Worm (Caenorhabditis elegans) whole organism, dauer: ENCODE data around the gene dlc-4.

ENCODE experiments used
- unc-62 ChIP-seq: sonication (generic microtip); optimal IDR thresholded peaks from 2 replicates; lab custom pipeline; 2017; ENCODE audit warnings: missing biosample characterization, missing genetic modification reagents, missing genetic modification characterization

Gene dlc-4

DNA sequence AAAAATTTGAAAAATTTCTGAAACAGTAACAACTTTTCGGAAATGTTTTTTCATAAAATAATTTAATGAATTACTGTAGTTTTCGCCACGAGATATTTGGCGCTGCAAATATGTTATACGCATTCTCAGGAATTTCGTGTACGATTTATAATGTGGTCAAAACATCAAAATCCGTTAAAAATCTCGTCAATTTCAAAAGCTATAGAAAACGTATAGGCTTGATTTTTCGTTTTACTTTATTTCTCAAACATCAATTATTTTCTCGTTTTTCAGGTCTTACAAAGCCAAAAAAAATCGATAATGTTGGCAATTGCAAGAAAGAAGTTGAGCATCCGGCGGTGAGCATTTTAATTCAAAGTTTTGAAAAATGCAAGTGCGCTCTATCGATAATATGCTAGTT is at the start of gene dlc-4:
TSS of gene dlc-4 (plus strand) at position 301 of the 400 bp plus-strand sequence.
- no peak for TF ChIP-seq unc-62 (GFP tag; lab: Kevin White, UChicago)

DNA sequence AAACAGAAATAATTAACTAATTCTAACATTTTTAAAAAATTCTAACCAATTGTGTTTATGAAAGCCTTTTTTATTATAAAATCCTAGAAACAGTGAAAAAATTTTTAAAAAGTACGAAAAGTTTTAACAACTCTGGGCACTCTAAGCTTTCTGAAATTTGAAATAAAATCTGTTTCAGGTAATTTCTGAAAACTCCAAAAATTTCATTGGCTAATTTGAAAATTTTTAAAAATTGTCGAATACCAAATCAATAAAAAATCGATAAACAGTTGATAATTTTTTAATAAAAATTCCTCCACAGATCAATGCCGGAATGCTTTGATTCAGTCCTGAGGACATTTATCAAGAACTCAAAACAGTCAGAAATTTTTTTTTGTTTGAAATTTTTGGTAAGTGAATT is 49.4 kb upstream of the dlc-4 start, which contains the start of gene Y65A5A.24:
TSS of gene Y65A5A.24 (plus strand) at position 301 of the 400 bp plus-strand sequence.
- TF ChIP-seq unc-62 (GFP tag; lab: Kevin White, UChicago): no peak

DNA sequence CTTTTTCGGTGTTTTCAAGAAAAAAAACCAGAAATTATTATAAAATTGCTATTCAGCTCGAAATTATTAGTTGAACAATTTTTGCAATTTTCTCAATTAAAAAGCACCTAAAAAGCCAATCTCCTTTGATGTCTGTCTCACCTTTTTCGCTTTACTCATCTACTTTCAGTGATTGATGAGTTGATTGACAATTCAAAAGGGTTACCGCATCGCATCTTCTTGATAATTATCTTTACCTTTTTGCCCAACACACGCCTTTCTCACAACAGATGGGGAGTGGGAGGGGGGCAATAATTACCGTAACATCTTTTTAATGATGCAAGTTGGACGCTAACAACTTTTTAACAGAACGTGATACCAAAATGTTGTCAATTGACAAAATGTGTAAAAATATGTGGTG is 46.4 kb upstream of the dlc-4 start:
- no peak for TF ChIP-seq unc-62 (GFP tag; lab: Kevin White, UChicago)

DNA sequence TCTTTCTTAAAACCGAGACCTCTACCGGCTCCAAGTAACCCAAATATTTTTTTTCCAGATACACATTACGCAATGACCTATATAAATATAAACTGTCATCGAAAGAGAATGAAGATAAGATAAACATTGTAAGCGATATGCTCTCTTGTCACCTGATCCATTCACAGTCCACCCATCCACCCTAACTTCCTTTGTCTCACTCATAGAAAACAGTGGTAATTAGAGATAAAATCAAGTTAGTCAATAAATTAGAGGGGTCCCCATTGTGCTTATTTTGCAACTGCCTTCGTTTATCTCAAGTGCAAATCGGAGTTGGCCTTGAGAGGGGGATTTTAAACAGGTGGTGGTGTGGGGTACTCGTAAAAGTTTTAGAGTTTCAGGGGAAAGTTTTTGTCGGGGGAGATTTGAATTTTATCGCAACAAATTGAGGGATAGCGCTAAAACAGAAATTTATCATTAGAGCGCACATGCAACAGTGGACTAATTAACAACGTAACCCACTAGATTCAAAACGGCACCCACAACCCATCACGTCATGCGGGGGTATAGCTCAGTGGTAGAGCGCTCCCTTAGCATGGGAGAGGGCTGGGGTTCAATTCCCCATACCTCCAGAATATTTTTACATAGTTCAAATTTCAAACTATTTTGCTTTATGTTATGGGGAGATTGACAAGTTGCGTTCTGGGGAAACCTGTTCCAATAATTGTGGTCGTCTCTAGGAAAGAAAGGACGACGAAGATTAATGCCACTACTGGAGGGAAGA is 45.0 kb upstream of the dlc-4 start:
- TF ChIP-seq unc-62 (GFP tag; lab: Kevin White, UChicago): no peak

DNA sequence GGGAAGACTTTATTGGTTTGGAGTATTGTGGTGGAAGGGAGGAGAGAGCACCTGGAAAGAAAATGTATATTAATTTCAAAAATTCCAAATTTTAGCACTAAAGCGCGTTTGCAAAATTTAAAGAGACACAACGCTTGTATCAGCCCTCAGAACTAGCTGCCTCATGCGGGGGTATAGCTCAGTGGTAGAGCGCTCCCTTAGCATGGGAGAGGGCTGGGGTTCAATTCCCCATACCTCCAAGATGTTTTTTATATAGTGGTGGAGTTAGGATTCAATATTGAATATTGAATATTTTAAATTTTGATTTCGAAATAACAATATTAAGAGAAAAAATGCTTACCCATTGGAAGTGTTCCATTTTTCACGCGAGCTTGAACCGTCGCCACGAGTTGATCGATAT is 44.0 kb upstream of the dlc-4 start:
- TF ChIP-seq unc-62 (GFP tag; lab: Kevin White, UChicago): no peak

DNA sequence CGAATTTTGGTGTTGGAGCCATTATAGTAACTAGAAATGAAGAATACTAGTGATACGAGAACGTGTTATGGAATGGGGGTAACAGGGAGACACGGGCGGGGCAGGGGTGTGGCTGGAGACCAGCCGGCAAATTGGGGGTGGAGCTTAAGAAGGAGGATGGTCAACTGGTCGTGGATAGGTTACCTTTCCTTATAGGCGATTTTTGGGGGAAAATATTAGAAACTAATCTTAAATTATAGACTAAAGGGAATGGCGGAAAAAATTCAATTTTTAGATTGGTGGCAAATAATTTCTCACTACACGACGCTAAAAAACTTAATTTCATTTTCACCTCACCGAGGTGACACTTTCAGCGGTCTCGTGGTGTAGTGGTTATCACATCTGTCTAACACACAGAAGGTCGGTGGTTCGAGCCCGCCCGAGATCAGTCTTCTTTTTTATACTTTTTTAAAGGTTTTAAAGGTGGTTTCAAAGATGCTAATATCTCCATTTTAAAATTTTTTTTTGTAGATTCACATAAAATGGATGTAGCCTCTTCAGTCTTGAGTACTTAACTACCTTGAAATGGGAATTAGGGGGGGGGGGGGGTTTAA is 43.2 kb upstream of the dlc-4 start, which contains the start of gene Y65A5A.1:
TSS of gene Y65A5A.1 (minus strand) at position 51 of the 593 bp plus-strand sequence.
- no peak for TF ChIP-seq unc-62 (GFP tag; lab: Kevin White, UChicago)

DNA sequence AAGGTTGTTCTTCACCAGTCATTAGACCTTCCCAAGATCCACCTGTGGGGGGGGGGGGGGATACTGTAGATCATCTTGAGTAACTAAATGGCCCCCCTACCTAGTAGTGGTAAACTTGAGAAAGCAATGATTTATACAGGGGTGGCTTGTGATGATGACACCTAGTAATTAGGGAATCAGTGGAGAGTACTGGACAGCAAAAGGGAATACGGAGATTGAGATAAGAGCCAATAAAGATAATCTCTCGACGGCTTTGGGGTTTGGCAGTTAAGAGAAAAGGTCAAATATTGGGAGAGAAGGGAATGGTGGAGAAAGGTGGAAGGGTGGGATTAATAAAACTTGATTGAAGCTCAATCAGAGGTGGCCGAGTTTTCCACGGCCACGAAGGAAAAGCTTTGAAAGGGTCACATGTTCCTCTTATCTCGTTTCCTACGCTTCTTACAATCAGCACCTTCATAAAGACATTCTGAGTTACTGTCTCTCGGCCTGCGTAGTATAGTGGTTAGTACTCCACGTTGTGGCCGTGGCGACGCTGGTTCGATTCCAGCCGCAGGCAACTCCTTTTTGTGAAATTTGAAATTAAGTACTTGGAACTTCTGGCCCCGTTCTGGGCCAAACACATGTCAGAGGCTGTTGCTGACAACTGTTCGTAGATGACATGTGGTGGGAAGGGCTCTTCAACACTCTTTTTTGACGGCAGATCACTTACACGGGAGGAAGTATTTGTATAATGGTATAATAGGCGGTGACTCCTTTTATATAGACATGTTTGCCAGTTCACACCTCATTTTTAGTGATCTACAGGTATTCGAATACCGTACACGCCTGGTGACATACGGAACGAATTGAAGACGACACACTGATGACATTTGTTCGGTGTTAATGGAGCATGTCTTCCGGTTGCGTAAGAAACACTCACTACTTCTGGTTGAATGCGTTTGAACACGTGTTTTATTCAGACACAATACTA is 42.4 kb upstream of the dlc-4 start:
- TF ChIP-seq unc-62 (GFP tag; lab: Kevin White, UChicago): no peak

DNA sequence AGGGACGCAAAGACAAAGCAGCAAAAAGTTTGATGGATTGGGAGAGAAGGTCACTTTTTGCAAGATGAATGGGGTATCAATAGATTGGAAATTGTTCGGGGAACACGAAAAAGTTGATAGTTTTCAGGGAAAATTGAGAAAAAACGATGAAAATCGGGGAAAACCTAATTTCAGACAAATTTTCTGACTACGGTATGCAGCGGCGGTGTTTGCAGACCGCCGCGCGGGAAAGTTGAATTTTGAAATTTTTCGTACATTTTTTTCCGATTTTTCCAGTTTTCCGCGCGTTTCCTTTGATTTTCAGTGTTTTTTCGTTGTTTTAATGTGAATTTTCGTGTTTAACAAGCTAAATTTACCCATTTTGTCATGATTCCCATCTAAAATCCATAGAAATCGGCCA is 41.6 kb upstream of the dlc-4 start:
- no peak for TF ChIP-seq unc-62 (GFP tag; lab: Kevin White, UChicago)

DNA sequence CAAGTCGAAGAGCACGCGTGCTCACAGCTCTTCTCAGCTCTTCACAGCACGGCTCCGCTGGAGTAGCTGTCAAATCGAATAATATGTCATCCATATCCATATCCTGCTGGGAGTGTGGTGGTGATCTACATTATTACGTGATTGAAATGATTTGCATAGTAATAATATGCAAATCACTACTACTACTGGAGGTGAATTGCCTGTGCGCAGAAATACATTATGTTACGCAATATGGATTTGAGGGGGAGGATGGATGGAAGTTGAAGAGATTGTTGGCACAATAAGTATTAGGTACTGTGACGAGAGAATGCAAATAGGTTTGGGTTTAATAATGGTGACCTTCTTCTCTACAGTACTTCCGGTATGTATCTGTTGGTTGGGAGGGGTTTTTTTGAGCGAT is 39.8 kb upstream of the dlc-4 start:
- no peak for TF ChIP-seq unc-62 (GFP tag; lab: Kevin White, UChicago)

DNA sequence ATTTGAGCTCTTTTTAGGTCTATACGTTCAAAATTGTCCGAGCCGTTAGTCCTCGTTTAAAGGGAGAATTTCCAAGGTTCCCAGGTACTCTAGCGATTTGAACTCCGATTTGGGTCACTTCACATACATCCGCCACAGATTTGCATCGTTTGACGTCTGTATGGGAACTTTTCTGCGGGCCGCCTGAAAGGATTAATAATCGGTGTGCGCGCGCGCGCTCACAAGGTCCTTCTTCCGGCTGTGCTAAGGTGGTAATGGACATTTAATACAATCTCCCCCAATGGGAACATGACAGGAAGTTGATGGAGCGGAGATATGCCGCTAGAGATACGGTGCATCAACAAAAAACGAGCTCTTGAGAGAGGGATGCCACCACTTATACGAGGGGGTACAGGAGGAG is 35.3 kb upstream of the dlc-4 start:
- TF ChIP-seq unc-62 (GFP tag; lab: Kevin White, UChicago): no peak

DNA sequence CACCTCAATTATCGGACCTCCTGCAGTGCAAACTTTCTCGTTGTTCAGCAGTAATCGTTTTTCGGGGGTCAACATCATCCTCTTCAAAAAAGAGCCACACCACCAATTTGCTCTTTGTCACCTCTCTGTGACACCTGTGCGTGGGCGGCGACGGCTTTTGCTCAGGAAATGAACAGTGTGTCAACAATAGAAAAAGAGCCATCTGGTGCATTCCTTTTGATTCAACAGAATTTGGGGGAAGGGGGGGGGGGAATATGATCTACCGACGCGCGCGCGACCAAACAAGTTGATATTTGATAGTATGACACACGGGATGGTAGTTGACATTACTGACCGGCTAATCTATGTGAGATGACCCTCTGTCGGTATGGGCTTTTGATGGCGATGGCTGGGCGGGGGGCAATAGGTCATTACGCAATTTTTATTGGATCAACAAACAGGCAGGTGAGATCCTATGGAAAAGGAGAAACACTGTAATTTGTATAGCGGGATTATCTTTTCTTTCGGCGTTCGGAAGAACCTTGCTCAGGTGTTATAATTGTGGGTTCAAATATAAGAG is 32.9 kb upstream of the dlc-4 start:
- TF ChIP-seq unc-62 (GFP tag; lab: Kevin White, UChicago): no peak

DNA sequence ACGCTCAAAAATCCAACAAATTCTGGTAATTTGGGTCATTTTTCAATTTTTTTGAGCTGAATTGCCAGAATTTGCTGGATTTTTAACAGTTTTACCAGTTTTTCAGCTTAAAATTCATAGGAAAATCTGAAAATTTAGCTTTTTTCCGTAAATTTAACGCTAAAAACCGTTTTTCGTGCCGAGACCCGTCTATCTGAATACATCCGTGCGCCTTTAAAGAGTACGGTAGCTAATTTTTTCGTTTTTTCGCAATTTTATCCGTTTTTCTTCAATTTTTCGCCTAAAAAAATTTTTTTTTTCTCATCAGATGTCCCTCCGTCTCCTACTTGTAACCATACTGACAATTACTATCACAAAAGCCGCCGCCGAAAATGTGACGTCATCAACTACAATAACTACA is 31.4 kb upstream of the dlc-4 start, which contains the start of gene Y65A5A.2:
TSS of gene Y65A5A.2 (plus strand) at position 308 of the 400 bp plus-strand sequence.
- no peak for TF ChIP-seq unc-62 (GFP tag; lab: Kevin White, UChicago)

DNA sequence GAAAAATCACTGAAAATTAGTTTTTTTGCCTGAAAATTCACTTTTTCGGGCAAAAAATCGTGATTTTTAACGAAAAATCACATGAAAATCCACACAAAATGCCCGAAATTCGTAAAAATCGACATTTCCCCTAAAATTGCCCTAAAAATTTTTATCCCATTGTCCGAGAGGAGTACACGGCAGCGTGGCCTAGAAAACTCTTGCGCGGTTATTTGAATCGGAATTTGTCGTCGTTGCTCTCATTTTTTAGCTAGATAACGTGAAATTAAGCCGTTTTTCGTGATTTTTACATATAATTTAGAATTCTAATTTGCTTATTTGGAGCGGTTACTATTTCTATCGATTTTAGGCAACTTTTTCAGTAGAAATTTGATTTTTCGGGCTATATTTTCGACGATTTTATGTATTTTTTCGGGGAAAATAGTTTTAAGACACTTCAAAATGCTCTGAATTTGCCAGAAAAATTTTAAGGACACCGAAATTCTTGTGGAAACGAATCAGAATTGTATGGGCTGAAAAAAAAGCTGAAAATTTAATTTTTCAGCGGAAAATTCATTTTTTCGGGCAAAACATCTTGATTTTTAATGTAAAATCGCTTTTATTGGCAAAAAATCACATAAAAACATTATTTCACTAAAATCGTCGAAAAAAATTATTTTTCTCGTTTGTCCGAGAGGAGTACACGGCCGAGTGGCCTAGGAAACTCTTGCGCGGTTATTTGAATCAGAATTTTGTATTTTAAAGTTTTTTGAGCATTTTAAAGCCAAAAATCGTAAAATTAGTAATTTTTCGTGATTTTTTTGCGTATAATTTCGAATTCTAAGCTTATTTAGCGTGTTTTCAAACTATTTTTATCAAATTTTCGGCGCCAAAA is 27.7 kb upstream of the dlc-4 start:
- no peak for TF ChIP-seq unc-62 (GFP tag; lab: Kevin White, UChicago)

DNA sequence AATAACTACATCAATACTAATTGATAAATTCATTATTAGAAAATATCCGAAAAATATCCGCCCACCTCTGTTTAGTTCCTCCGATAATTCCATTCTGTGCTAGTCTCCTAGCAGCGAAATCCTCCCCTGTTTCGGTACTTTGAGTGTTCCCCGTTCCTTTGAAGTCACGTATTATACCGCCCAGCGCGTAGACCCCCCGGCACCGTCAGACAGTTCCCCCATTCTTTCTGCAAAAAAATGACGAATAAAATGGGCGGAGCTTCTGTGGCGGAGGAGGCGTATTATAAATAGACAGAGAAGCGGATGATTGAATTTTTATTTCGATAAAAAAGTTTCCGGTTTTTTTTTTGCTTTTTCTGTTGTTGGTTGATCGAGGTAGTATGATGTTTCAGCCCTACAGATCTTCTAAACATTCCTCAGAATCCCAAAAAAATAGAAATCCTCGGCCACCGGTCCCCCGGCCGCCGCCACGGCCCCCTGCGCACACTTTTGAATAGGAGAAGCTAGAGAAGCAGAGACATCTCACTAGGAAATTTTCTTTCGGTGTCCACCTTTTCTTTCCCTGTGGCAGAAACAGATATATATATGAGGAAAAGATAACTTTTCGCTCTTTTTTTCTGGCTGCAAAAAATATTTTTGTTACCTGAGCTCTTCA is 21.0 kb upstream of the dlc-4 start:
- no peak for TF ChIP-seq unc-62 (GFP tag; lab: Kevin White, UChicago)
